Worm (Caenorhabditis elegans) whole organism, mixed stage, embryonic: Measurements from ENCODE around the gene Y49E10.16.

Experiments
- M03D4.4 ChIP-seq: sonication (generic microtip); optimal IDR thresholded peaks from 2 replicates; lab custom pipeline; 2017; ENCODE audit warnings: mild to moderate bottlenecking, missing genetic modification characterization, missing compliant biosample characterization
- bed-3 ChIP-seq: fragments of 200-800 bp; sonication (Bioruptor generic); optimal IDR thresholded peaks from 3 replicates; lab custom pipeline; 2018; ENCODE audit warnings: mild to moderate bottlenecking, missing genetic modification characterization, moderate library complexity, missing compliant biosample characterization
- blmp-1 ChIP-seq: fragments of 150-350 bp; optimal IDR thresholded peaks from 2 replicates; lab custom pipeline; 2014; ENCODE audit warnings: missing biosample characterization, missing genetic modification characterization
- ceh-43 ChIP-seq: fragments of 200-800 bp; sonication (Bioruptor generic); optimal IDR thresholded peaks from 2 replicates; lab custom pipeline; 2018; ENCODE audit warnings: mild to moderate bottlenecking, missing genetic modification characterization, moderate library complexity, missing compliant biosample characterization
- ceh-83 ChIP-seq: fragments of 200-800 bp; sonication (Bioruptor generic); optimal IDR thresholded peaks from 2 replicates; lab custom pipeline; 2018; ENCODE audit warnings: mild to moderate bottlenecking, missing genetic modification characterization, missing compliant biosample characterization
- ces-1 ChIP-seq: fragments of 150-350 bp; optimal IDR thresholded peaks from 2 replicates; lab custom pipeline; 2014; ENCODE audit warnings: missing biosample characterization, missing genetic modification reagents, missing genetic modification characterization
- cnd-1 ChIP-seq: fragments of 200-800 bp; sonication (Bioruptor generic); optimal IDR thresholded peaks from 2 replicates; lab custom pipeline; 2018; ENCODE audit warnings: mild to moderate bottlenecking, missing genetic modification characterization, missing compliant biosample characterization
- elt-1 ChIP-seq: sonication (generic microtip); optimal IDR thresholded peaks from 2 replicates; lab custom pipeline; 2017; ENCODE audit warnings: missing genetic modification characterization, mild to moderate bottlenecking, missing compliant biosample characterization, antibody characterized with exemption, moderate library complexity, borderline replicate concordance; ENCODE audit not compliant: insufficient read depth
- flh-1 ChIP-seq: fragments of 200-800 bp; sonication (Bioruptor generic); optimal IDR thresholded peaks from 2 replicates; lab custom pipeline; 2018; ENCODE audit warnings: mild to moderate bottlenecking, missing genetic modification characterization, moderate library complexity, missing compliant biosample characterization
- ham-2 ChIP-seq: fragments of 200-800 bp; sonication (Bioruptor generic); optimal IDR thresholded peaks from 2 replicates; lab custom pipeline; 2018; ENCODE audit warnings: mild to moderate bottlenecking, missing genetic modification characterization, missing compliant biosample characterization
- hlh-1 ChIP-seq: fragments of 150-350 bp; optimal IDR thresholded peaks from 2 replicates; lab custom pipeline; 2014; ENCODE audit warnings: missing biosample characterization, missing genetic modification reagents, missing genetic modification characterization
- lin-32 ChIP-seq: fragments of 200-800 bp; sonication (Bioruptor generic); optimal IDR thresholded peaks from 2 replicates; lab custom pipeline; 2018; ENCODE audit warnings: mild to moderate bottlenecking, missing genetic modification characterization, missing compliant biosample characterization
- lsy-2 ChIP-seq: fragments of 150-350 bp; optimal IDR thresholded peaks from 2 replicates; lab custom pipeline; 2014; ENCODE audit warnings: missing biosample characterization, missing genetic modification characterization
- mab-5 ChIP-seq: fragments of 150-350 bp; optimal IDR thresholded peaks from 2 replicates; lab custom pipeline; 2014; ENCODE audit warnings: missing biosample characterization, missing genetic modification characterization
- mls-2 ChIP-seq: sonication (generic microtip); optimal IDR thresholded peaks from 2 replicates; lab custom pipeline; 2016; ENCODE audit warnings: mild to moderate bottlenecking, missing genetic modification characterization, moderate library complexity, missing compliant biosample characterization
- nhr-12 ChIP-seq: fragments of 150-350 bp; optimal IDR thresholded peaks from 2 replicates; lab custom pipeline; 2014; ENCODE audit warnings: missing biosample characterization, missing genetic modification characterization
- nhr-2 ChIP-seq: fragments of 150-350 bp; optimal IDR thresholded peaks from 2 replicates; lab custom pipeline; 2014; ENCODE audit warnings: missing biosample characterization, missing genetic modification characterization
- nhr-237 ChIP-seq: fragments of 150-350 bp; optimal IDR thresholded peaks from 2 replicates; lab custom pipeline; 2014; ENCODE audit warnings: missing biosample characterization, missing genetic modification characterization
- nhr-28 ChIP-seq: fragments of 150-350 bp; optimal IDR thresholded peaks from 2 replicates; lab custom pipeline; 2014; ENCODE audit warnings: missing biosample characterization, missing genetic modification characterization
- nhr-76 ChIP-seq: sonication (generic microtip); optimal IDR thresholded peaks from 2 replicates; lab custom pipeline; 2017; ENCODE audit warnings: missing biosample characterization, missing genetic modification characterization
- pha-4 ChIP-seq: fragments of 150-350 bp; optimal IDR thresholded peaks from 2 replicates; lab custom pipeline; 2018; ENCODE audit warnings: missing biosample characterization, missing genetic modification reagents, missing genetic modification characterization
- sem-2 ChIP-seq: fragments of 200-800 bp; sonication (Bioruptor generic); optimal IDR thresholded peaks from 2 replicates; lab custom pipeline; 2018; ENCODE audit warnings: mild to moderate bottlenecking, missing genetic modification characterization, missing compliant biosample characterization
- snpc-4 ChIP-seq: fragments of 150-350 bp; optimal IDR thresholded peaks from 2 replicates; lab custom pipeline; 2014; ENCODE audit warnings: missing biosample characterization, missing genetic modification characterization
- unc-120 ChIP-seq: sonication (generic microtip); optimal IDR thresholded peaks from 2 replicates; lab custom pipeline; 2017; ENCODE audit warnings: missing genetic modification characterization, missing compliant biosample characterization; ENCODE audit not compliant: poor library complexity, severe bottlenecking
- unc-39 ChIP-seq: fragments of 150-350 bp; optimal IDR thresholded peaks from 2 replicates; lab custom pipeline; 2014; ENCODE audit warnings: missing biosample characterization, missing genetic modification characterization
- unc-62 ChIP-seq: fragments of 150-350 bp; optimal IDR thresholded peaks from 2 replicates; lab custom pipeline; 2014; ENCODE audit warnings: missing biosample characterization, missing genetic modification reagents, missing genetic modification characterization
- zip-8 ChIP-seq: fragments of 150-350 bp; optimal IDR thresholded peaks from 2 replicates; lab custom pipeline; 2014; ENCODE audit warnings: missing biosample characterization, missing genetic modification characterization
- ztf-11 ChIP-seq: fragments of 150-350 bp; optimal IDR thresholded peaks from 2 replicates; lab custom pipeline; 2014; ENCODE audit warnings: missing biosample characterization, missing genetic modification characterization

Y49E10.16 gene

ce11 chrIII:12424066-12424465 lies 6.2 kb upstream of the Y49E10.16 start:
- no peak for TF ChIP-seq snpc-4
- TF ChIP-seq nhr-76 = no peak
- no peak for TF ChIP-seq sem-2 (GFP tag; lab: Kevin White, UChicago)
- no peak for TF ChIP-seq M03D4.4 (tag; lab: Kevin White, UChicago)
- no peak for TF ChIP-seq elt-1 (tag; lab: Kevin White, UChicago)
- TF ChIP-seq nhr-28 (tag; lab: Kevin White, UChicago) = no peak
- TF ChIP-seq unc-39 (tag; lab: Kevin White, UChicago) = no peak

- TF ChIP-seq M03D4.4 (tag; lab: Kevin White, UChicago) (no peak), zip-8 (no peak), nhr-2 (tag; lab: Kevin White, UChicago) (no peak), blmp-1 (tag; lab: Kevin White, UChicago) (no peak), elt-1 (tag; lab: Kevin White, UChicago) (no peak), cnd-1 (tag; lab: Kevin White, UChicago) (no peak), nhr-12 (no peak), ztf-11 (no peak), pha-4 (tag; lab: Kevin White, UChicago) (no peak), hlh-1 (tag; lab: Kevin White, UChicago) (no peak)
- TF ChIP-seq, all 35 proteins: peak for 0
Observed at ce11 chrIII:12424663-12425062, 5.6 kb upstream of the Y49E10.16 start.

- TF ChIP-seq nhr-76 = no peak
Observed at ce11 chrIII:12425846-12426405, 4.4 kb upstream of the Y49E10.16 start.

ce11 chrIII:12426558-12426957 lies 3.8 kb upstream of the Y49E10.16 start, which contains the start of gene pie-1:
TSS of gene pie-1 (plus strand) at chrIII:12426893.
- TF ChIP-seq elt-1 (tag; lab: Kevin White, UChicago) (peak; percentile 36), nhr-237 (tag; lab: Kevin White, UChicago) (no peak), pha-4 (tag; lab: Kevin White, UChicago) (no peak)
- TF ChIP-seq, all 35 proteins: peak for 1

- TF ChIP-seq mls-2 (no peak), nhr-237 (tag; lab: Kevin White, UChicago) (no peak), flh-1 (GFP tag; lab: Kevin White, UChicago) (no peak), nhr-28 (tag; lab: Kevin White, UChicago) (no peak), lsy-2 (tag; lab: Kevin White, UChicago) (no peak)
Observed at ce11 chrIII:12427527-12428263, 2.6 kb upstream of the Y49E10.16 start.

- TF ChIP-seq bed-3 (GFP tag; lab: Kevin White, UChicago) = no peak
- no peak for TF ChIP-seq M03D4.4 (tag; lab: Kevin White, UChicago)
- no peak for TF ChIP-seq ztf-11
- no peak for TF ChIP-seq nhr-28 (tag; lab: Kevin White, UChicago)
- TF ChIP-seq ceh-83 = no peak
- no peak for TF ChIP-seq nhr-12
- no peak for TF ChIP-seq mab-5 (tag; lab: Kevin White, UChicago)
- TF ChIP-seq ces-1 (GFP tag; lab: Kevin White, UChicago) = no peak
- no peak for TF ChIP-seq flh-1 (GFP tag; lab: Kevin White, UChicago)
- no peak for TF ChIP-seq unc-120 (tag; lab: Kevin White, UChicago)
- no peak for TF ChIP-seq elt-1 (tag; lab: Kevin White, UChicago)
Observed at ce11 chrIII:12428264-12428627, 2.1 kb upstream of the Y49E10.16 start.

ce11 chrIII:12428799-12429351 lies 1.4 kb upstream of the Y49E10.16 start:
- no peak for TF ChIP-seq pha-4 (tag; lab: Kevin White, UChicago)
- TF ChIP-seq cnd-1 (tag; lab: Kevin White, UChicago) = no peak
- TF ChIP-seq unc-62 (GFP tag; lab: Kevin White, UChicago) = no peak
- TF ChIP-seq hlh-1 (tag; lab: Kevin White, UChicago) = no peak
- no peak for TF ChIP-seq nhr-237 (tag; lab: Kevin White, UChicago)
- no peak for TF ChIP-seq nhr-2 (tag; lab: Kevin White, UChicago)
- TF ChIP-seq elt-1 (tag; lab: Kevin White, UChicago) = no peak
- no peak for TF ChIP-seq lin-32 (GFP tag; lab: Kevin White, UChicago)
- no peak for TF ChIP-seq unc-39 (tag; lab: Kevin White, UChicago)
- TF ChIP-seq bed-3 (GFP tag; lab: Kevin White, UChicago) = no peak
- no peak for TF ChIP-seq sem-2 (GFP tag; lab: Kevin White, UChicago)
- TF ChIP-seq ham-2 (GFP tag; lab: Kevin White, UChicago) = no peak
- TF ChIP-seq ceh-43 (GFP tag; lab: Kevin White, UChicago) = no peak
- TF ChIP-seq ceh-83 = no peak
- TF ChIP-seq snpc-4 = no peak
- TF ChIP-seq lsy-2 (tag; lab: Kevin White, UChicago) = no peak
